Worm (Caenorhabditis elegans) whole organism, L4/young adult: ENCODE results near the gene F14H12.6.

Experiments
- W03F9.2 ChIP-seq: fragments of 150-350 bp; optimal IDR thresholded peaks from 2 replicates; lab custom pipeline; 2014; ENCODE audit warnings: missing biosample characterization, missing genetic modification characterization
- dao-5 ChIP-seq: sonication (generic microtip); optimal IDR thresholded peaks from 2 replicates; lab custom pipeline; 2016; ENCODE audit warnings: missing genotype, missing genetic modification characterization, moderate library complexity, missing compliant biosample characterization
- him-1 ChIP-seq: sonication (generic microtip); optimal IDR thresholded peaks from 2 replicates; lab custom pipeline; 2016; ENCODE audit warnings: missing genotype, missing genetic modification reagents, missing genetic modification characterization, missing compliant biosample characterization

DNA sequence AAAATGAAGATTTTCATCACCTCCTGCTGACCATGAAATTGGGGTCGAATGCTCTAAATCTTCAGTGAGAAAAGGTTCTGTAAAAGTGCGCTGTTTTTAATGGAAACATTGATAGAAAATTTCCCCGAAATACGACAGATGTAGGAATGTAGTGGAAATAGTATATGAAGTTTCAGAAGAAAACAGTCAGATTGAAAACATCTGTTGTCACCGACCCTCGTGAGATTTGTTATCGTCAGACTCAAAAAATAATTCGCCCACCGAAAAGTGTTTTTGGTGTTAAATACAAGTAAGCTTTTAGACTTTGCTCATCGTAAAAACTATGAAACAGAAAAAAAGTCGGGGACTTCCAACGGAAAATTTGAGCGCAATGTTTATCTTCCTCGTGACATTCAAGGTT, 7.5 kb upstream of the F14H12.6 start, which contains the start of gene F14H12.8:
- TF ChIP-seq W03F9.2 (tag; lab: Kevin White, UChicago) (no peak), him-1 (tag; lab: Kevin White, UChicago) (no peak), dao-5 (tag; lab: Kevin White, UChicago) (no peak)
